Worm (Caenorhabditis elegans) whole organism, young adult: Measurements from ENCODE around the gene str-238.

Experiments used
- B0019.2 ChIP-seq: fragments of 200-800 bp; sonication (Bioruptor generic); conservative IDR thresholded peaks from 2 replicates; pipeline ENCODE4 v1.3.6; 2022; ENCODE audit warnings: missing genetic modification reagents, missing genetic modification characterization, missing compliant biosample characterization
- B0035.1 ChIP-seq: sonication (generic microtip); optimal IDR thresholded peaks from 2 replicates; lab custom pipeline; 2016; ENCODE audit warnings: missing genetic modification characterization, mild to moderate bottlenecking, missing compliant biosample characterization, missing genotype, missing genetic modification reagents
- B0336.3 ChIP-seq: fragments of 200-800 bp; sonication (Bioruptor generic); IDR thresholded peaks from 2 replicates; pipeline ENCODE4 v1.3.6; 2022; ENCODE audit warnings: missing genetic modification characterization, missing compliant biosample characterization
- C17E4.6 ChIP-seq: fragments of 200-800 bp; sonication (Bioruptor generic); IDR thresholded peaks from 2 replicates; pipeline ENCODE4 v1.3.6; 2022; ENCODE audit warnings: missing genetic modification reagents, missing genetic modification characterization, missing compliant biosample characterization
- F23B12.7 ChIP-seq: sonication (generic microtip); optimal IDR thresholded peaks from 2 replicates; lab custom pipeline; 2017; ENCODE audit warnings: missing genetic modification characterization, mild to moderate bottlenecking, missing compliant biosample characterization, antibody characterized with exemption, moderate library complexity; ENCODE audit not compliant: insufficient read depth
- F39B2.1 ChIP-seq: fragments of 200-800 bp; sonication (Bioruptor generic); IDR thresholded peaks from 2 replicates; pipeline ENCODE4 v1.3.6; 2022; ENCODE audit warnings: missing genetic modification reagents, missing genetic modification characterization, missing compliant biosample characterization
- F52B5.7 ChIP-seq: sonication (generic microtip); optimal IDR thresholded peaks from 2 replicates; lab custom pipeline; 2016; ENCODE audit warnings: mild to moderate bottlenecking, missing genetic modification characterization, missing compliant biosample characterization
- F55B11.4 ChIP-seq: sonication (generic microtip); optimal IDR thresholded peaks from 2 replicates; lab custom pipeline; 2016; ENCODE audit warnings: missing compliant biosample characterization, missing genetic modification characterization, borderline replicate concordance; ENCODE audit not compliant: insufficient read depth
- Y53G8AR.9 ChIP-seq: fragments of 200-800 bp; sonication (Bioruptor generic); conservative IDR thresholded peaks from 2 replicates; pipeline ENCODE4 v1.3.6; 2022; ENCODE audit warnings: missing genetic modification reagents, missing genetic modification characterization, missing compliant biosample characterization
- Y67H2A.10 ChIP-seq: fragments of 200-800 bp; sonication (Bioruptor generic); conservative IDR thresholded peaks from 2 replicates; pipeline ENCODE4 v1.3.6; 2022; ENCODE audit warnings: missing genetic modification reagents, missing genetic modification characterization, missing compliant biosample characterization
- Y95B8A.8 ChIP-seq: fragments of 200-800 bp; sonication (Bioruptor generic); IDR thresholded peaks from 2 replicates; pipeline ENCODE4 v1.3.6; 2022; ENCODE audit warnings: missing genetic modification reagents, missing genetic modification characterization, missing compliant biosample characterization
- aptf-3 ChIP-seq: fragments of 200-800 bp; sonication (Bioruptor generic); IDR thresholded peaks from 2 replicates; pipeline ENCODE4 v1.3.6; 2022; ENCODE audit warnings: missing genetic modification characterization, missing compliant biosample characterization
- attf-3 ChIP-seq: fragments of 200-800 bp; sonication (Bioruptor generic); conservative IDR thresholded peaks from 2 replicates; pipeline ENCODE4 v1.3.6; 2022; ENCODE audit warnings: missing genetic modification reagents, missing genetic modification characterization, missing compliant biosample characterization
- attf-6 ChIP-seq: fragments of 200-800 bp; sonication (Bioruptor generic); IDR thresholded peaks from 2 replicates; pipeline ENCODE4 v1.3.6; 2022; ENCODE audit warnings: missing genetic modification reagents, missing genetic modification characterization, missing compliant biosample characterization
- bed-1 ChIP-seq: fragments of 200-800 bp; sonication (Bioruptor generic); IDR thresholded peaks from 2 replicates; pipeline ENCODE4 v1.3.6; 2022; ENCODE audit warnings: missing genetic modification reagents, missing genetic modification characterization, missing compliant biosample characterization
- bed-2 ChIP-seq: fragments of 200-800 bp; sonication (Bioruptor generic); IDR thresholded peaks from 2 replicates; pipeline ENCODE4 v1.3.6; 2022; ENCODE audit warnings: missing genetic modification reagents, missing genetic modification characterization, missing compliant biosample characterization
- ceh-91 ChIP-seq: fragments of 200-800 bp; sonication (Bioruptor generic); IDR thresholded peaks from 2 replicates; pipeline ENCODE4 v1.3.6; 2022; ENCODE audit warnings: missing genetic modification reagents, missing genetic modification characterization, missing compliant biosample characterization
- chd-7 ChIP-seq: sonication (generic microtip); optimal IDR thresholded peaks from 2 replicates; lab custom pipeline; 2016; ENCODE audit warnings: mild to moderate bottlenecking, missing genetic modification characterization, moderate library complexity, missing compliant biosample characterization
- dpl-1 ChIP-seq: fragments of 150-350 bp; optimal IDR thresholded peaks from 2 replicates; lab custom pipeline; 2014; ENCODE audit warnings: missing biosample characterization, missing genetic modification reagents, missing genetic modification characterization
- egrh-3 ChIP-seq: fragments of 200-800 bp; sonication (Bioruptor generic); IDR thresholded peaks from 2 replicates; pipeline ENCODE4 v1.3.6; 2022; ENCODE audit warnings: missing genetic modification reagents, missing genetic modification characterization, missing compliant biosample characterization
- gei-17 ChIP-seq: fragments of 200-800 bp; sonication (Bioruptor generic); optimal IDR thresholded peaks from 2 replicates; lab custom pipeline; 2018; ENCODE audit warnings: mild to moderate bottlenecking, missing genetic modification characterization, missing compliant biosample characterization
- him-1 ChIP-seq: sonication (generic microtip); optimal IDR thresholded peaks from 2 replicates; lab custom pipeline; 2016; ENCODE audit warnings: missing genotype, missing genetic modification reagents, missing genetic modification characterization, missing compliant biosample characterization
- hlh-12 ChIP-seq: sonication (generic microtip); optimal IDR thresholded peaks from 2 replicates; lab custom pipeline; 2016; ENCODE audit warnings: missing genetic modification characterization, missing compliant biosample characterization
- let-526 ChIP-seq: fragments of 200-800 bp; sonication (Bioruptor generic); IDR thresholded peaks from 2 replicates; pipeline ENCODE4 v1.3.6; 2022; ENCODE audit warnings: missing genetic modification reagents, missing genetic modification characterization, missing compliant biosample characterization
- let-607 ChIP-seq, 2 experiments: fragments of 200-800 bp in 1 of 2; sonication (Bioruptor generic) in 1 of 2; sonication (generic microtip) in 1 of 2; optimal IDR thresholded peaks; 2 replicates each; lab custom pipeline; 2016 to 2018; ENCODE audit warnings: mild to moderate bottlenecking in 2 of 2, missing compliant biosample characterization in 2 of 2, missing genetic modification characterization in 2 of 2, moderate library complexity in 2 of 2, missing genotype in 1 of 2
- lin-26 ChIP-seq: fragments of 200-800 bp; sonication (Bioruptor generic); IDR thresholded peaks from 2 replicates; pipeline ENCODE4 v1.3.6; 2022; ENCODE audit warnings: missing genetic modification reagents, missing genetic modification characterization, missing compliant biosample characterization
- lir-1 ChIP-seq: fragments of 200-800 bp; sonication (Bioruptor generic); conservative IDR thresholded peaks from 2 replicates; pipeline ENCODE4 v1.3.6; 2022; ENCODE audit warnings: missing genetic modification reagents, missing genetic modification characterization, missing compliant biosample characterization
- madf-3 ChIP-seq: fragments of 200-800 bp; sonication (Bioruptor generic); IDR thresholded peaks from 2 replicates; pipeline ENCODE4 v1.3.6; 2022; ENCODE audit warnings: missing genetic modification reagents, missing genetic modification characterization, missing compliant biosample characterization
- mxl-1 ChIP-seq: sonication (generic microtip); optimal IDR thresholded peaks from 2 replicates; lab custom pipeline; 2016; ENCODE audit warnings: missing genetic modification characterization, missing compliant biosample characterization
- nfya-1 ChIP-seq: sonication (generic microtip); optimal IDR thresholded peaks from 2 replicates; lab custom pipeline; 2017; ENCODE audit warnings: antibody characterized with exemption, missing compliant biosample characterization, missing genetic modification characterization, borderline replicate concordance; ENCODE audit not compliant: insufficient read depth
- nfyb-1 ChIP-seq: fragments of 200-800 bp; sonication (Bioruptor generic); IDR thresholded peaks from 2 replicates; pipeline ENCODE4 v1.3.6; 2022; ENCODE audit warnings: missing genetic modification reagents, missing genetic modification characterization, missing compliant biosample characterization
- nhr-120 ChIP-seq: fragments of 200-800 bp; sonication (Bioruptor generic); IDR thresholded peaks from 2 replicates; pipeline ENCODE4 v1.3.6; 2022; ENCODE audit warnings: missing genetic modification characterization, missing compliant biosample characterization
- nhr-90 ChIP-seq: sonication (generic microtip); optimal IDR thresholded peaks from 2 replicates; lab custom pipeline; 2016; ENCODE audit warnings: missing genotype, mild to moderate bottlenecking, missing genetic modification characterization, missing compliant biosample characterization
- pbrm-1 ChIP-seq: fragments of 200-800 bp; sonication (Bioruptor generic); IDR thresholded peaks from 2 replicates; pipeline ENCODE4 v1.3.6; 2022; ENCODE audit warnings: missing genetic modification reagents, missing genetic modification characterization, missing compliant biosample characterization
- repo-1 ChIP-seq: sonication (generic microtip); optimal IDR thresholded peaks from 2 replicates; lab custom pipeline; 2017; ENCODE audit warnings: mild to moderate bottlenecking, missing genetic modification characterization, missing compliant biosample characterization
- sdz-38 ChIP-seq: sonication (generic microtip); optimal IDR thresholded peaks from 2 replicates; lab custom pipeline; 2016; ENCODE audit warnings: missing genotype, missing genetic modification characterization, missing compliant biosample characterization
- somi-1 ChIP-seq: fragments of 200-800 bp; sonication (Bioruptor generic); optimal IDR thresholded peaks from 2 replicates; lab custom pipeline; 2018; ENCODE audit warnings: mild to moderate bottlenecking, missing genetic modification characterization, missing compliant biosample characterization
- tlf-1 ChIP-seq: fragments of 200-800 bp; sonication (Bioruptor generic); optimal IDR thresholded peaks from 2 replicates; lab custom pipeline; 2018; ENCODE audit warnings: mild to moderate bottlenecking, missing genetic modification characterization, missing compliant biosample characterization
- unc-130 ChIP-seq: sonication (generic microtip); optimal IDR thresholded peaks from 2 replicates; lab custom pipeline; 2016; ENCODE audit warnings: missing genetic modification reagents, missing genetic modification characterization, missing compliant biosample characterization
- unc-62 ChIP-seq: fragments of 150-350 bp; optimal IDR thresholded peaks from 2 replicates; lab custom pipeline; 2014; ENCODE audit warnings: missing biosample characterization, missing genetic modification reagents, missing genetic modification characterization

The str-238 gene

ce11 chrV:738770-739169 is 26.1 kb upstream of the str-238 start, which contains the start of gene srj-24:
Gene srj-24 (minus strand): TSS chrV:738870.
- TF ChIP-seq unc-130: no peak
- no peak for TF ChIP-seq mxl-1 (tag; lab: Kevin White, UChicago)

ce11 chrV:741820-742219 is 23.0 kb upstream of the str-238 start, which contains the start of gene C05E4.7:
Gene C05E4.7 (plus strand): TSS chrV:742120.
- TF ChIP-seq chd-7 (tag; lab: Kevin White, UChicago) (no peak), pbrm-1 (GFP tag; lab: Robert Waterston, UW) (no peak), aptf-3 (no peak), bed-2 (GFP tag; lab: Robert Waterston, UW) (no peak), F23B12.7 (tag; lab: Kevin White, UChicago) (no peak), bed-1 (no peak), somi-1 (GFP tag; lab: Kevin White, UChicago) (no peak), let-607 (tag; optimal IDR thresholded peaks at IDR 0.05; lab: Kevin White, UChicago) (no peak), sdz-38 (tag; lab: Kevin White, UChicago) (no peak), B0336.3 (no peak), gei-17 (GFP tag; lab: Kevin White, UChicago) (no peak), unc-62 (no peak), hlh-12 (tag; lab: Kevin White, UChicago) (no peak), Y67H2A.10 (GFP tag; lab: Robert Waterston, UW) (no peak)

- TF ChIP-seq egrh-3 (GFP tag; lab: Robert Waterston, UW) (no peak), bed-2 (GFP tag; lab: Robert Waterston, UW) (no peak), nfyb-1 (GFP tag; lab: Robert Waterston, UW) (no peak), let-526 (GFP tag; lab: Robert Waterston, UW) (no peak), ceh-91 (GFP tag; lab: Robert Waterston, UW) (no peak), F55B11.4 (no peak), lin-26 (no peak), Y53G8AR.9 (GFP tag; lab: Robert Waterston, UW) (no peak), dpl-1 (GFP tag; lab: Kevin White, UChicago) (no peak), somi-1 (GFP tag; lab: Kevin White, UChicago) (no peak), repo-1 (tag; lab: Kevin White, UChicago) (no peak), C17E4.6 (GFP tag; lab: Robert Waterston, UW) (no peak), F52B5.7 (tag; lab: Kevin White, UChicago) (no peak), B0035.1 (no peak)
- TF ChIP-seq, all 124 proteins: peak for 0
Observed at ce11 chrV:743348-743747, 21.5 kb upstream of the str-238 start, which contains the start of gene str-134. Gene str-134 (plus strand): TSS chrV:743648.

ce11 chrV:748044-748443 is 16.8 kb upstream of the str-238 start, which contains the start of gene sri-4:
Gene sri-4 (plus strand): TSS chrV:748344.
- TF ChIP-seq madf-3 (GFP tag; lab: Robert Waterston, UW): no peak
- no peak for TF ChIP-seq sdz-38 (tag; lab: Kevin White, UChicago)
- no peak for TF ChIP-seq Y95B8A.8 (GFP tag; lab: Robert Waterston, UW)
- no peak for TF ChIP-seq B0019.2 (GFP tag; lab: Robert Waterston, UW)
- TF ChIP-seq F39B2.1 (GFP tag; lab: Robert Waterston, UW): no peak
- no peak for TF ChIP-seq lir-1 (GFP tag; lab: Robert Waterston, UW)
- TF ChIP-seq nhr-90 (tag; lab: Kevin White, UChicago): no peak
- no peak for TF ChIP-seq attf-3 (GFP tag; lab: Robert Waterston, UW)
- TF ChIP-seq nhr-120 (GFP tag; lab: Robert Waterston, UW): no peak
- no peak for TF ChIP-seq him-1 (tag; lab: Kevin White, UChicago)
- no peak for TF ChIP-seq attf-6
- no peak for TF ChIP-seq nfya-1 (tag; lab: Kevin White, UChicago)
- no peak for TF ChIP-seq tlf-1
- TF ChIP-seq, all 124 proteins: peak for 0
